Worm (Caenorhabditis elegans) whole organism, L1 larva: ENCODE results near the gene ufc-1.

ENCODE experiments used
- C04F5.9 ChIP-seq: sonication (generic microtip); optimal IDR thresholded peaks from 2 replicates; lab custom pipeline; 2016; ENCODE audit warnings: missing genetic modification characterization, missing compliant biosample characterization
- C16A3.4 ChIP-seq: fragments of 150-350 bp; optimal IDR thresholded peaks from 2 replicates; lab custom pipeline; 2014; ENCODE audit warnings: missing biosample characterization, missing genetic modification characterization
- F16B12.6 ChIP-seq: fragments of 150-350 bp; optimal IDR thresholded peaks from 2 replicates; lab custom pipeline; 2014; ENCODE audit warnings: missing biosample characterization, missing genetic modification characterization
- ama-1 ChIP-seq: fragments of 150-350 bp; optimal IDR thresholded peaks from 2 replicates; lab custom pipeline; 2014
- blmp-1 ChIP-seq: fragments of 150-350 bp; optimal IDR thresholded peaks from 2 replicates; lab custom pipeline; 2014; ENCODE audit warnings: missing biosample characterization, missing genetic modification characterization
- ceh-63 ChIP-seq: fragments of 200-800 bp; sonication (Bioruptor generic); optimal IDR thresholded peaks from 2 replicates; lab custom pipeline; 2018; ENCODE audit warnings: mild to moderate bottlenecking, missing genetic modification characterization, missing compliant biosample characterization
- ceh-82 ChIP-seq, 3 experiments: fragments of 150-350 bp in 1 of 3; sonication (generic microtip) in 2 of 3; optimal IDR thresholded peaks; 2 replicates each; lab custom pipeline; 2014 to 2017; ENCODE audit warnings: missing biosample characterization in 3 of 3, missing genetic modification characterization in 3 of 3
- ces-1 ChIP-seq: fragments of 150-350 bp; optimal IDR thresholded peaks from 2 replicates; lab custom pipeline; 2014; ENCODE audit warnings: missing biosample characterization, missing genetic modification reagents, missing genetic modification characterization
- dpl-1 ChIP-seq, 3 experiments: fragments of 150-350 bp in 2 of 3; sonication (generic microtip) in 1 of 3; optimal IDR thresholded peaks; 2 replicates each; lab custom pipeline; 2014 to 2017; ENCODE audit warnings: missing biosample characterization in 3 of 3, missing genetic modification characterization in 3 of 3, missing genetic modification reagents in 3 of 3
- dsc-1 ChIP-seq: sonication (generic microtip); optimal IDR thresholded peaks from 2 replicates; lab custom pipeline; 2016; ENCODE audit warnings: mild to moderate bottlenecking, missing genetic modification characterization, missing compliant biosample characterization
- efl-1 ChIP-seq, 4 experiments: fragments of 150-350 bp; optimal IDR thresholded peaks in 3 of 4; peaks in 1 of 4; 1 replicate in 1 of 4; 2 replicates in 3 of 4; lab custom pipeline; 2014; ENCODE audit warnings: missing biosample characterization in 2 of 4, missing genetic modification characterization in 2 of 4, missing genetic modification reagents in 2 of 4
- efl-3 ChIP-seq: fragments of 200-800 bp; sonication (Bioruptor generic); optimal IDR thresholded peaks from 2 replicates; lab custom pipeline; 2018; ENCODE audit warnings: mild to moderate bottlenecking, missing genetic modification characterization, missing compliant biosample characterization
- egl-13 ChIP-seq: sonication (generic microtip); optimal IDR thresholded peaks from 2 replicates; lab custom pipeline; 2016; ENCODE audit warnings: missing genotype, missing genetic modification reagents, missing genetic modification characterization, missing compliant biosample characterization
- egl-27 ChIP-seq, 2 experiments: fragments of 150-350 bp in 1 of 2; sonication (generic microtip); optimal IDR thresholded peaks; 3 replicates each; lab custom pipeline; 2017 to 2018; ENCODE audit warnings: missing biosample characterization in 2 of 2, missing genetic modification characterization in 2 of 2, missing genetic modification reagents in 2 of 2
- elt-2 ChIP-seq: sonication (generic microtip); optimal IDR thresholded peaks from 2 replicates; lab custom pipeline; 2016; ENCODE audit warnings: missing genetic modification characterization, mild to moderate bottlenecking, inconsistent platforms, missing compliant biosample characterization, missing genetic modification reagents
- ets-5 ChIP-seq: fragments of 200-800 bp; sonication (Bioruptor generic); IDR thresholded peaks from 2 replicates; pipeline ENCODE4 v1.3.6; 2022; ENCODE audit warnings: missing genetic modification characterization, missing compliant biosample characterization
- fkh-10 ChIP-seq: sonication (generic microtip); optimal IDR thresholded peaks from 2 replicates; lab custom pipeline; 2017; ENCODE audit warnings: missing biosample characterization, missing genetic modification reagents, missing genetic modification characterization
- fkh-8 ChIP-seq: sonication (generic microtip); optimal IDR thresholded peaks from 2 replicates; lab custom pipeline; 2016; ENCODE audit warnings: mild to moderate bottlenecking, missing genetic modification characterization, missing compliant biosample characterization
- fos-1 ChIP-seq: fragments of 150-350 bp; optimal IDR thresholded peaks from 2 replicates; lab custom pipeline; 2014; ENCODE audit warnings: missing biosample characterization, missing genetic modification characterization
- hlh-4 ChIP-seq: sonication (generic microtip); optimal IDR thresholded peaks from 2 replicates; lab custom pipeline; 2016; ENCODE audit warnings: mild to moderate bottlenecking, missing genetic modification characterization, missing compliant biosample characterization
- hpl-2 ChIP-seq: fragments of 150-350 bp; optimal IDR thresholded peaks from 2 replicates; lab custom pipeline; 2014; ENCODE audit warnings: missing biosample characterization, missing genetic modification reagents, missing genetic modification characterization
- isw-1 ChIP-seq: fragments of 200-800 bp; sonication (Bioruptor generic); IDR thresholded peaks from 2 replicates; pipeline ENCODE4 v1.3.6; 2022; ENCODE audit warnings: missing genetic modification characterization, missing compliant biosample characterization
- lin-13 ChIP-seq: fragments of 150-350 bp; optimal IDR thresholded peaks from 2 replicates; lab custom pipeline; 2014; ENCODE audit warnings: missing biosample characterization, missing genetic modification reagents, missing genetic modification characterization
- lin-14 ChIP-seq: fragments of 200-800 bp; sonication (Bioruptor generic); optimal IDR thresholded peaks from 2 replicates; lab custom pipeline; 2018; ENCODE audit warnings: mild to moderate bottlenecking, missing genetic modification characterization, moderate library complexity, missing compliant biosample characterization
- lin-35 ChIP-seq, 2 experiments: fragments of 150-350 bp; optimal IDR thresholded peaks; 2 replicates each; lab custom pipeline; 2014; ENCODE audit warnings: missing biosample characterization in 2 of 2, missing genetic modification characterization in 2 of 2, missing genetic modification reagents in 2 of 2
- lsy-2 ChIP-seq, 2 experiments: fragments of 150-350 bp; optimal IDR thresholded peaks; 2 replicates each; lab custom pipeline; 2014; ENCODE audit warnings: missing biosample characterization in 2 of 2, missing genetic modification characterization in 2 of 2
- mep-1 ChIP-seq: fragments of 150-350 bp; optimal IDR thresholded peaks from 2 replicates; lab custom pipeline; 2014; ENCODE audit warnings: missing biosample characterization, missing genetic modification characterization
- nhr-19 ChIP-seq: fragments of 200-800 bp; sonication (Bioruptor generic); conservative IDR thresholded peaks from 2 replicates; pipeline ENCODE4 v1.3.6; 2022; ENCODE audit warnings: missing genetic modification characterization, missing compliant biosample characterization
- nhr-20 ChIP-seq: sonication (generic microtip); optimal IDR thresholded peaks from 2 replicates; lab custom pipeline; 2016; ENCODE audit warnings: mild to moderate bottlenecking, missing genetic modification characterization, missing compliant biosample characterization
- nhr-237 ChIP-seq: fragments of 150-350 bp; optimal IDR thresholded peaks from 2 replicates; lab custom pipeline; 2014; ENCODE audit warnings: missing biosample characterization, missing genetic modification characterization
- nhr-71 ChIP-seq: sonication (generic microtip); optimal IDR thresholded peaks from 2 replicates; lab custom pipeline; 2016; ENCODE audit warnings: mild to moderate bottlenecking, missing genetic modification characterization, moderate library complexity, missing compliant biosample characterization
- nhr-84 ChIP-seq: sonication (generic microtip); optimal IDR thresholded peaks from 2 replicates; lab custom pipeline; 2017; ENCODE audit warnings: missing biosample characterization, missing genetic modification characterization
- pag-3 ChIP-seq: sonication (generic microtip); optimal IDR thresholded peaks from 2 replicates; lab custom pipeline; 2017; ENCODE audit warnings: missing genetic modification characterization, mild to moderate bottlenecking, missing compliant biosample characterization, antibody characterized with exemption, borderline replicate concordance; ENCODE audit not compliant: insufficient read depth
- rnt-1 ChIP-seq: sonication (generic microtip); optimal IDR thresholded peaks from 2 replicates; lab custom pipeline; 2016; ENCODE audit warnings: mild to moderate bottlenecking, missing genetic modification characterization, moderate library complexity, missing compliant biosample characterization
- skn-1 ChIP-seq: fragments of 150-350 bp; optimal IDR thresholded peaks from 2 replicates; lab custom pipeline; 2014; ENCODE audit warnings: missing biosample characterization, missing genetic modification characterization
- snu-23 ChIP-seq: sonication (generic microtip); optimal IDR thresholded peaks from 2 replicates; lab custom pipeline; 2016; ENCODE audit warnings: missing genetic modification characterization, missing compliant biosample characterization
- tbx-2 ChIP-seq: sonication (generic microtip); optimal IDR thresholded peaks from 2 replicates; lab custom pipeline; 2016; ENCODE audit warnings: missing genetic modification characterization, missing compliant biosample characterization
- tlp-1 ChIP-seq: fragments of 150-350 bp; optimal IDR thresholded peaks from 2 replicates; lab custom pipeline; 2014; ENCODE audit warnings: missing biosample characterization, missing genetic modification characterization
- unc-86 ChIP-seq: sonication (generic microtip); optimal IDR thresholded peaks from 2 replicates; lab custom pipeline; 2016; ENCODE audit warnings: missing genetic modification characterization, missing compliant biosample characterization
- xbp-1 ChIP-seq: sonication (generic microtip); optimal IDR thresholded peaks from 2 replicates; lab custom pipeline; 2016; ENCODE audit warnings: missing genetic modification characterization, missing compliant biosample characterization

The ufc-1 gene

DNA sequence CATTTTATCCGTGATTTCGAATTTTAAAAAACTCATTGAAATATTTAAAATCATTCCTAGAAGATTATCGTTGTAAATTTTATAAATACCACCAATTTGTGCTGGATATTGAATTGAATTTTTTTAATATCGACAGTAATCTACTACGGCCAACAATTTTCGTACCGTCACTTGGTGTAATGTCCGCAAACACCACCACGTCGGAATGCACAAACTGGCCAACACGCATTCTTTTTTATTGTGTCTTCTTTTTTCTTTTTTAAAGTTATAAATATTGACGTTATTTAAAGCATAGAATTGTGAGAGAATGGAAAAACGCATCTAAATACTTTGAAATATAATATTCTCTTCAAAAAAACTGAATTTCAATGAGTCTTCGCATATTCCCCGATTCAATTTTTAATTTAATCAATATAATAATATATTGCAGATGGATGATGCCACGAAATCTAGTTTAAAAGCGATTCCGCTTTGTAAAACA, at the start of gene ufc-1:
TSS of gene ufc-1 (plus strand) at position 431 of the 481 bp plus-strand sequence.
- TF ChIP-seq C04F5.9 (tag; lab: Kevin White, UChicago), result no peak
- peak; percentile 24 for TF ChIP-seq C16A3.4 (tag; lab: Kevin White, UChicago)
- TF ChIP-seq tlp-1 (tag; lab: Kevin White, UChicago), result no peak
- TF ChIP-seq fos-1 (tag; lab: Kevin White, UChicago), result no peak
- no peak for TF ChIP-seq lin-14 (GFP tag; lab: Kevin White, UChicago)
- TF ChIP-seq egl-27 (tag; optimal IDR thresholded peaks at IDR 0.05; lab: Kevin White, UChicago), result no peak
- TF ChIP-seq ets-5 (GFP tag; lab: Robert Waterston, UW), result no peak
- TF ChIP-seq blmp-1 (tag; lab: Kevin White, UChicago), result peak; percentile 36
- no peak for TF ChIP-seq isw-1 (GFP tag; lab: Robert Waterston, UW)
- peak; percentile 28 for TF ChIP-seq nhr-20
- peak; percentile 32 to 50 for TF ChIP-seq efl-1 (optimal IDR thresholded peaks at IDR 0.05; lab: Kevin White, UChicago)
- peak; percentile 25 to 92 for TF ChIP-seq efl-1 (GFP tag; optimal IDR thresholded peaks at IDR 0.05 in 1 of 2; lab: Kevin White, UChicago)
- no peak for TF ChIP-seq fkh-10 (GFP tag; lab: Kevin White, UChicago)
- TF ChIP-seq unc-86 (tag; lab: Kevin White, UChicago), result no peak
- peak; percentile 35 for TF ChIP-seq snu-23 (GFP tag; lab: Kevin White, UChicago)
- no peak for TF ChIP-seq elt-2
- no peak for TF ChIP-seq skn-1
- TF ChIP-seq ces-1 (GFP tag; lab: Kevin White, UChicago), result no peak
- TF ChIP-seq ama-1 (lab: Kevin White, UChicago), result no peak
- TF ChIP-seq fkh-8 (tag; lab: Kevin White, UChicago), result no peak
- TF ChIP-seq egl-13, result no peak
- peak; percentile 26 for TF ChIP-seq rnt-1 (tag; lab: Kevin White, UChicago)
- TF ChIP-seq lin-13 (GFP tag; lab: Kevin White, UChicago), result no peak
- no peak for TF ChIP-seq pag-3 (tag; lab: Kevin White, UChicago)
- TF ChIP-seq dsc-1 (tag; lab: Kevin White, UChicago), result no peak
- TF ChIP-seq efl-3 (GFP tag; lab: Kevin White, UChicago), result no peak
- no peak for TF ChIP-seq hlh-4 (tag; lab: Kevin White, UChicago)
- peak; percentile 12 for TF ChIP-seq tbx-2 (tag; lab: Kevin White, UChicago)
- peak; percentile 51 for TF ChIP-seq mep-1
- peak; percentile 49 to 59 for TF ChIP-seq lsy-2 (tag; optimal IDR thresholded peaks at IDR 0.05; lab: Kevin White, UChicago)
- no peak for TF ChIP-seq ceh-82 (tag; optimal IDR thresholded peaks at IDR 0.05; lab: Kevin White, UChicago)
- peak; percentile 86 for TF ChIP-seq F16B12.6 (tag; lab: Kevin White, UChicago)
- peak; percentile 4 to 22 for TF ChIP-seq lin-35 (GFP tag; optimal IDR thresholded peaks at IDR 0.05; lab: Kevin White, UChicago)
- no peak for TF ChIP-seq hpl-2 (GFP tag; lab: Kevin White, UChicago)
- peak; percentile 38 for TF ChIP-seq nhr-71 (tag; lab: Kevin White, UChicago)
- TF ChIP-seq xbp-1, result peak; percentile 14
- no peak for TF ChIP-seq nhr-19 (GFP tag; lab: Robert Waterston, UW)
- TF ChIP-seq nhr-84 (tag; lab: Kevin White, UChicago), result no peak
- peak in 2 of 3 experiments; percentile 41 to 43 for TF ChIP-seq dpl-1 (GFP tag; optimal IDR thresholded peaks at IDR 0.05; lab: Kevin White, UChicago)
- TF ChIP-seq ceh-63 (GFP tag; lab: Kevin White, UChicago), result no peak

- TF ChIP-seq elt-2 (peak; percentile 15), nhr-237 (tag; lab: Kevin White, UChicago) (no peak)
These were observed 42.8 kb upstream of the ufc-1 start for ce11 chrIII:9288540-9288939.
